Worm (Caenorhabditis elegans): ENCODE measurements around the gene Y48C3A.14.

ce11 chrII:13367784-13368183, 21.8 kb upstream of the Y48C3A.14 start:
- TF ChIP-seq nfya-1 (tag; optimal IDR thresholded peaks at IDR 0.05) = no peak
- no peak for TF ChIP-seq dve-1 (tag; optimal IDR thresholded peaks at IDR 0.05)
- no peak for TF ChIP-seq syd-9 (tag; optimal IDR thresholded peaks at IDR 0.05)
- TF ChIP-seq rnt-1 (tag; optimal IDR thresholded peaks at IDR 0.05) = no peak
- no peak for TF ChIP-seq che-1 (tag; optimal IDR thresholded peaks at IDR 0.05)
- TF ChIP-seq ahr-1 (tag; optimal IDR thresholded peaks at IDR 0.05) = no peak
- TF ChIP-seq fkh-10 (GFP tag; optimal IDR thresholded peaks at IDR 0.05) = no peak
- TF ChIP-seq pros-1 (tag; optimal IDR thresholded peaks at IDR 0.05) = no peak
